Worm (Caenorhabditis elegans): ENCODE measurements around the gene T24B8.4.

Gene T24B8.4

DNA sequence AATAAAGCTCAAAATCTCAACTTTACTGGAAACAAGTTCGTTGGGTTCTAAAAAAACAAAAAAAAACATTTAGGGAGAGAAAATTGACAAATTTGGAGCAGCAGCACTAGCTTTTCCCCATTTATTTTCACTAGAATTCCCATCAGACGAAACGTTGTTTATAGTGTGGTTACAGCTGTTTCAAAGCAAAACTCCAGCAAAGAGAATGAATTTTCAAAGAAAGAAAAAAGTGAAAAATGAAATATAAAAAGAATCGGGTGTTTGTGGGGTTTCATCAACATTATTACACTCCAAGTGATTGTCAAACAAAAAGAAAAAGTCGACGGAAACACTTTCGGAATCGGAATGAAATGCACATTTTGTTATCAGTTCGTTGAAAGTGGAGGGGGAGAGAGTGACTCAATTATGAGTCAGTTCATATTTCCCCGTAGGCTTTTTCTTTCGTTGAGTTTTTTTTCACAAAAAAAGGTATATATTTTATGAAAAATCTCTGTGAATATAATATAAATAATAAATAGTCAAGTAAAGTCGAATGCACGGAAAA lies 23.7 kb upstream of the T24B8.4 start:
- TF ChIP-seq nhr-77 (tag; optimal IDR thresholded peaks at IDR 0.05), result no peak
- no peak for TF ChIP-seq skn-1 (tag; optimal IDR thresholded peaks at IDR 0.05)
- no peak for TF ChIP-seq egl-27 (tag; optimal IDR thresholded peaks at IDR 0.05)
- TF ChIP-seq fos-1 (tag; optimal IDR thresholded peaks at IDR 0.05), result peak; percentile 100
- no peak for TF ChIP-seq unc-55 (GFP tag; optimal IDR thresholded peaks at IDR 0.05)
- no peak for TF ChIP-seq ztf-11 (tag; optimal IDR thresholded peaks at IDR 0.05)
- TF ChIP-seq mab-5 (tag; optimal IDR thresholded peaks at IDR 0.05), result no peak
- TF ChIP-seq nhr-6 (tag; optimal IDR thresholded peaks at IDR 0.05), result no peak

DNA sequence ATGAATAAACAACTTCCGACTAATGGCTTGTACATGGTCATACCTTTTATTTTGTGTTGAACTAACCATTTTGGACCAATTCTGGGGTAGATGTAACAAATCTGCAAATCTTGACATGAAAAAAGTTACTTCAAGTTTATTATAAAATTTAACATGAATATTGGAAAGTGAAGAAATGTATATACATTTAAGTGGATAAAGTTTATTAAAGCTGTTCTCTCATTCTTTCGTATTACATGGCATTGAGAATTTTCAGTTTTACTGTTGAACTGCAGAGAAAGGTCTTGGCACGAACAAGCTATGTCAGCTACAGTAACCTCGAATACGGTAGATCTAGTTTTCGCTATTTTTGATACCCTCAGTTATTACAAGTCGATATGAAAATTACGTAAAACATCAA lies 22.9 kb upstream of the T24B8.4 start, which contains the start of gene C07H4.1:
Gene C07H4.1, minus strand, starts transcription at position 101 of the 400 bp plus-strand sequence.
- no peak for TF ChIP-seq lsy-2 (tag; optimal IDR thresholded peaks at IDR 0.05)
- TF ChIP-seq gmeb-1 (tag; optimal IDR thresholded peaks at IDR 0.05), result no peak
- TF ChIP-seq elt-1 (tag; optimal IDR thresholded peaks at IDR 0.05), result no peak
- TF ChIP-seq mab-5 (tag; optimal IDR thresholded peaks at IDR 0.05), result no peak
- no peak for TF ChIP-seq crh-2 (tag; optimal IDR thresholded peaks at IDR 0.05)
- TF ChIP-seq elt-3 (tag; optimal IDR thresholded peaks at IDR 0.05), result no peak
- TF ChIP-seq sem-4 (tag; optimal IDR thresholded peaks at IDR 0.05), result no peak
- no peak for TF ChIP-seq unc-55 (GFP tag; optimal IDR thresholded peaks at IDR 0.05)
- TF ChIP-seq ztf-11 (tag; optimal IDR thresholded peaks at IDR 0.05), result no peak
- no peak for TF ChIP-seq nhr-12 (tag; optimal IDR thresholded peaks at IDR 0.05)
- no peak for TF ChIP-seq ama-1 (optimal IDR thresholded peaks at IDR 0.05)
- no peak for TF ChIP-seq lin-11 (tag; optimal IDR thresholded peaks at IDR 0.05)

DNA sequence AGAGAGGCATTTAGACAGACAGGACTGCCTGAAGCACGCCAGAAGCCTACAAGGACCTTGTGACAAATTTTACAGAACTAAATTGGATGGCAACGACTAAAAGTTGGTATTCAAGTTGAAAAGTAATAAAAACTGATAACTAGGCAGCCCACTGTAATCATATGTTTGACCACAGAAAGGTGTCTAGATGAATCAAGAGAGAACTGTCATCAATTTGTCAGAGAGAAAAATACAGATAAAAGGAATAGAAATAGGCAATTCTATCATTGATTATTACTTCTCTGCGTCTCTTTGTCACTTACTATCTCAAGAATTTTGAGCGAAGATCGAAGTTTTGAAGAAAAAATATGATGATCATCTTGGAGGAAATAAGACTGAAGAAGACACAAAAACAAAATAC lies 22.3 kb upstream of the T24B8.4 start:
- peak; percentile 92 for TF ChIP-seq fos-1 (tag; optimal IDR thresholded peaks at IDR 0.05)
- TF ChIP-seq nhr-25 (tag; optimal IDR thresholded peaks at IDR 0.05), result peak; percentile 10
- TF ChIP-seq sma-9 (GFP tag; optimal IDR thresholded peaks at IDR 0.05), result peak; percentile 28
- TF ChIP-seq sma-9 (tag; optimal IDR thresholded peaks at IDR 0.05), result no peak
- no peak for TF ChIP-seq nhr-11 (tag; optimal IDR thresholded peaks at IDR 0.05)

DNA sequence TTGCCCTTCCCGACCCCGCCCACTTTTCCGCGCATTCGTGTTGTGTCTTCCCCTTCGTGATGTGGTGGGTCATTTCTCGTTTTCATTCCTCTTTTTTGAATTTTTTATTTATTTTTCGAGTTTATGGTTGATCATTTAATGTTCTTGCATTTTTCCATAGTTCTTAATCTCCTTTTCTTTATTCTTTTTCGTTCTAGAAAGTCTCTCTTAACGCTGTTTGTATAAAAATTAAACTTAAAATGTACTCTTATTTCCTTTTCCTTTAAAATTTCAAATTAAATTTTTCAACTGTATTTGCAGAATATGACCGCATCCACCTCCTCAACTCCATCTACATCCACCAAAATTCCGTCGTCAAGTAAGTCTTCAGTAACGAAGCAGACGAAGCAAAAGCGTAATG lies 15.7 kb upstream of the T24B8.4 start, which contains the start of gene hlh-3:
Gene hlh-3, plus strand, starts transcription at position 301 of the 400 bp plus-strand sequence.
- TF ChIP-seq nhr-25 (tag; optimal IDR thresholded peaks at IDR 0.05) (no peak), lin-13 (GFP tag; optimal IDR thresholded peaks at IDR 0.05) (no peak), ZK546.5 (tag; optimal IDR thresholded peaks at IDR 0.05) (no peak), ceh-82 (tag; optimal IDR thresholded peaks at IDR 0.05) (no peak), sma-9 (GFP tag; optimal IDR thresholded peaks at IDR 0.05) (no peak), sma-9 (tag; optimal IDR thresholded peaks at IDR 0.05) (no peak), mdl-1 (tag; optimal IDR thresholded peaks at IDR 0.05) (no peak), zag-1 (tag; optimal IDR thresholded peaks at IDR 0.05) (no peak), nhr-129 (tag; optimal IDR thresholded peaks at IDR 0.05) (no peak), elt-1 (tag; optimal IDR thresholded peaks at IDR 0.05) (no peak), sma-3 (GFP tag; optimal IDR thresholded peaks at IDR 0.05) (no peak), lsy-2 (tag; optimal IDR thresholded peaks at IDR 0.05) (no peak), fos-1 (tag; optimal IDR thresholded peaks at IDR 0.05) (no peak), sem-4 (tag; optimal IDR thresholded peaks at IDR 0.05) (no peak)

DNA sequence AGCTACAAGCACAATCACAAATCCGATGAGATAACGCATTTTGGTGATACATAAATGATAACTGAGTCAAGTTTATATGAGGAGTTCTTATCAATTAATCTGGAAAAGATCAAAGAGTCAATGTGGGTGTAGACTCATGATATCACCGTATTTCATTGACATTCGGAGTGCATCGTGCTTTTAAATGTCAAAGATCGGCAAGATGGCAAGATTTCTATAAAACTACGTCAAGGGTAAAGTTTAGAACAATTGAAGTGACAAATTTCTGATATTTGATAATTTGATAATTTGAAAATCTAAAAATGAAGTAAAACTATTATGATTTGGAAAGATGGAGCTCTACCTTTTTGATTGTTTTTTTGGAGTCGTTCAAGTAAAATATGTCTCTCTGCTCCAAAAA lies 12.5 kb upstream of the T24B8.4 start, which contains the start of gene sysm-1:
Gene sysm-1, minus strand, starts transcription at position 101 of the 400 bp plus-strand sequence.
- TF ChIP-seq sma-9 (GFP tag; optimal IDR thresholded peaks at IDR 0.05) (no peak), sma-9 (tag; optimal IDR thresholded peaks at IDR 0.05) (no peak), elt-1 (tag; optimal IDR thresholded peaks at IDR 0.05) (no peak), nhr-12 (tag; optimal IDR thresholded peaks at IDR 0.05) (no peak), egl-27 (tag; optimal IDR thresholded peaks at IDR 0.05) (no peak), lin-11 (tag; optimal IDR thresholded peaks at IDR 0.05) (no peak), F13H6.1 (tag; optimal IDR thresholded peaks at IDR 0.05) (no peak), mab-5 (tag; optimal IDR thresholded peaks at IDR 0.05) (no peak), nhr-237 (tag; optimal IDR thresholded peaks at IDR 0.05) (no peak), nhr-25 (tag; optimal IDR thresholded peaks at IDR 0.05) (no peak), unc-62 (GFP tag; optimal IDR thresholded peaks at IDR 0.05) (no peak), nhr-11 (tag; optimal IDR thresholded peaks at IDR 0.05) (no peak)

DNA sequence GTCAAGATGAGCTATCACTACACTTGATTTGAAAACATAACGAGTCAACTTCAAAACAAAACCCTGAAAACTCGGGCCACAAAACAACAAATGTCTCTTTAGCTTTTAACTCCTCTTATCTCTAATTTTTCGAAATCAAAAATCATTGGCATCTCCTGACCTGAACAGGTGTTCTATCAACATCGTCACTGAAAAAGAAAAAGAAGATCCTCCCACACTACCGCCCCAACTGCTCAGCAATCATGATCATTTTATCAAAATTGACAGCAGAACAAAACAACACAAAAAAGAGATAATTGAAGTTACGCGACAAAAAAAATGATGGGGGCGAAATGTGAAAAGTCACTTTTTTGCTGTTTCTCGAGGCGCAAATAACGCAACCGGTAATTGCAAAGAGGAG lies 7.7 kb upstream of the T24B8.4 start:
- no peak for TF ChIP-seq ama-1 (optimal IDR thresholded peaks at IDR 0.05)
- TF ChIP-seq nhr-129 (tag; optimal IDR thresholded peaks at IDR 0.05), result peak; percentile 15
- peak; percentile 42 for TF ChIP-seq C34F6.9 (tag; optimal IDR thresholded peaks at IDR 0.05)
- peak; percentile 53 for TF ChIP-seq F13H6.1 (tag; optimal IDR thresholded peaks at IDR 0.05)
